Fruit fly (Drosophila melanogaster) whole organism, embryonic: ENCODE measurements around the gene Ttc19.

ENCODE experiments used
- Atf6 ChIP-seq: fragments of 200-800 bp; sonication (Bioruptor generic); IDR thresholded peaks from 2 replicates; pipeline ENCODE4 v1.3.6; 2022; ENCODE audit warnings: missing biosample characterization, missing genetic modification characterization
- Bgb ChIP-seq: fragments of 200-800 bp; sonication (Bioruptor generic); IDR thresholded peaks from 2 replicates; pipeline ENCODE4 v1.3.6; 2022; ENCODE audit warnings: missing biosample characterization, missing genetic modification characterization; ENCODE audit not compliant: partially characterized antibody
- CG10959 ChIP-seq: fragments of 200-800 bp; sonication (Bioruptor generic); IDR thresholded peaks from 2 replicates; pipeline ENCODE4 v1.3.6; 2022; ENCODE audit warnings: missing biosample characterization, missing genetic modification characterization
- CG11504 ChIP-seq: fragments of 200-800 bp; sonication (Bioruptor generic); optimal IDR thresholded peaks from 3 replicates; lab custom pipeline; 2019; ENCODE audit warnings: missing biosample characterization, mild to moderate bottlenecking, missing genetic modification characterization, moderate library complexity
- CG12659 ChIP-seq: fragments of 200-800 bp; sonication (Bioruptor generic); optimal IDR thresholded peaks from 3 replicates; lab custom pipeline; 2017; ENCODE audit warnings: mild to moderate bottlenecking, missing biosample characterization, missing genetic modification reagents, missing genetic modification characterization
- CG14014 ChIP-seq: fragments of 200-800 bp; sonication (Bioruptor generic); IDR thresholded peaks from 2 replicates; pipeline ENCODE4 v1.3.6; 2022; ENCODE audit warnings: missing biosample characterization, missing genetic modification characterization
- CG14050 ChIP-seq: fragments of 200-800 bp; sonication (Bioruptor generic); IDR thresholded peaks from 3 replicates; pipeline ENCODE4 v1.3.6; 2022; ENCODE audit warnings: missing biosample characterization, missing genetic modification characterization
- CG14860 ChIP-seq: fragments of 200-800 bp; sonication (Bioruptor generic); IDR thresholded peaks from 3 replicates; pipeline ENCODE4 v1.3.6; 2022; ENCODE audit warnings: missing biosample characterization, missing genetic modification characterization; ENCODE audit not compliant: partially characterized antibody
- CG1603 ChIP-seq: fragments of 200-800 bp; sonication (Bioruptor generic); optimal IDR thresholded peaks from 2 replicates; lab custom pipeline; 2019; ENCODE audit warnings: missing biosample characterization, mild to moderate bottlenecking, missing genetic modification characterization, moderate library complexity
- CG17385 ChIP-seq: fragments of 200-800 bp; sonication (Bioruptor generic); optimal IDR thresholded peaks from 3 replicates; lab custom pipeline; 2018; ENCODE audit warnings: missing biosample characterization, mild to moderate bottlenecking, missing genetic modification characterization
- CG1832 ChIP-seq: fragments of 200-800 bp; sonication (Bioruptor generic); optimal IDR thresholded peaks from 2 replicates; lab custom pipeline; 2017; ENCODE audit warnings: missing biosample characterization, mild to moderate bottlenecking, missing genetic modification characterization, inconsistent platforms
- CG30403 ChIP-seq: fragments of 200-800 bp; sonication (Bioruptor generic); optimal IDR thresholded peaks from 3 replicates; lab custom pipeline; 2016; ENCODE audit warnings: missing biosample characterization, missing genetic modification characterization
- CG32767 ChIP-seq: fragments of 200-800 bp; sonication (Bioruptor generic); IDR thresholded peaks from 2 replicates; pipeline ENCODE4 v1.3.6; 2022; ENCODE audit warnings: missing biosample characterization, missing genetic modification characterization
- CG7963 ChIP-seq: fragments of 200-800 bp; sonication (Bioruptor generic); IDR thresholded peaks from 3 replicates; pipeline ENCODE4 v1.3.6; 2022; ENCODE audit warnings: missing biosample characterization, missing genetic modification characterization; ENCODE audit not compliant: partially characterized antibody
- CG8944 ChIP-seq: fragments of 200-800 bp; sonication (Bioruptor generic); optimal IDR thresholded peaks from 3 replicates; lab custom pipeline; 2016; ENCODE audit warnings: missing biosample characterization, missing genetic modification characterization
- CTCF ChIP-seq: fragments of 200-800 bp; sonication (Bioruptor generic); optimal IDR thresholded peaks from 2 replicates; lab custom pipeline; 2017; ENCODE audit warnings: missing biosample characterization, mild to moderate bottlenecking, missing genetic modification characterization, moderate library complexity
- Dad ChIP-seq: fragments of 200-800 bp; sonication (Bioruptor generic); optimal IDR thresholded peaks from 3 replicates; lab custom pipeline; 2016; ENCODE audit warnings: missing biosample characterization, missing genetic modification characterization
- Deaf1 ChIP-seq: fragments of 200-800 bp; optimal IDR thresholded peaks from 3 replicates; lab custom pipeline; 2019; ENCODE audit warnings: missing biosample characterization, mild to moderate bottlenecking, missing genetic modification characterization, moderate library complexity
- Dp ChIP-seq: fragments of 200-800 bp; sonication (Bioruptor generic); optimal IDR thresholded peaks from 2 replicates; lab custom pipeline; 2018; ENCODE audit warnings: missing biosample characterization, mild to moderate bottlenecking, missing genetic modification characterization, moderate library complexity
- Fer1 ChIP-seq: fragments of 200-800 bp; sonication (Bioruptor generic); optimal IDR thresholded peaks from 2 replicates; lab custom pipeline; 2017; ENCODE audit warnings: missing biosample characterization, mild to moderate bottlenecking, missing genetic modification characterization
- HmgZ ChIP-seq: fragments of 200-800 bp; sonication (Bioruptor generic); optimal IDR thresholded peaks from 2 replicates; lab custom pipeline; 2018; ENCODE audit warnings: missing biosample characterization, mild to moderate bottlenecking, missing genetic modification characterization
- Hr39 ChIP-seq: fragments of >200 bp; optimal IDR thresholded peaks from 2 replicates; lab custom pipeline; 2017
- Jarid2 ChIP-seq: fragments of 200-800 bp; sonication (Bioruptor generic); optimal IDR thresholded peaks from 3 replicates; lab custom pipeline; 2017; ENCODE audit warnings: mild to moderate bottlenecking, missing biosample characterization, missing genetic modification reagents, missing genetic modification characterization
- MBD-R2 ChIP-seq: fragments of 200-800 bp; sonication (Bioruptor generic); IDR thresholded peaks from 2 replicates; pipeline ENCODE4 v1.3.6; 2022; ENCODE audit warnings: missing biosample characterization, missing genetic modification characterization
- Oaz ChIP-seq: fragments of 200-800 bp; sonication (Bioruptor generic); IDR thresholded peaks from 2 replicates; pipeline ENCODE4 v1.3.6; 2022; ENCODE audit warnings: missing biosample characterization, missing genetic modification characterization
- PHDP ChIP-seq: fragments of 200-800 bp; sonication (Bioruptor generic); optimal IDR thresholded peaks from 3 replicates; lab custom pipeline; 2018; ENCODE audit warnings: missing biosample characterization, mild to moderate bottlenecking, missing genetic modification characterization, moderate library complexity
- Poxn ChIP-seq: fragments of 200-800 bp; sonication (Bioruptor generic); IDR thresholded peaks from 2 replicates; pipeline ENCODE4 v1.3.6; 2022; ENCODE audit warnings: missing biosample characterization, missing genetic modification characterization
- Rx ChIP-seq: fragments of 200-800 bp; sonication (Bioruptor generic); IDR thresholded peaks from 2 replicates; pipeline ENCODE4 v1.3.6; 2022; ENCODE audit warnings: missing biosample characterization, missing genetic modification characterization
- Scr ChIP-seq: fragments of 200-800 bp; sonication (Bioruptor generic); IDR thresholded peaks from 2 replicates; pipeline ENCODE4 v1.3.6; 2022; ENCODE audit warnings: missing biosample characterization, missing genetic modification characterization; ENCODE audit not compliant: partially characterized antibody
- Side ChIP-seq: fragments of 200-800 bp; sonication (Bioruptor generic); optimal IDR thresholded peaks from 2 replicates; lab custom pipeline; 2016; ENCODE audit warnings: missing biosample characterization, missing genetic modification characterization
- Six4 ChIP-seq: fragments of 200-800 bp; sonication (Bioruptor generic); optimal IDR thresholded peaks from 2 replicates; lab custom pipeline; 2016; ENCODE audit warnings: missing biosample characterization, missing genetic modification characterization
- Sox100B ChIP-seq: fragments of 200-800 bp; sonication (Bioruptor generic); optimal IDR thresholded peaks from 3 replicates; lab custom pipeline; 2018; ENCODE audit warnings: missing biosample characterization, mild to moderate bottlenecking, missing genetic modification characterization
- Ssrp ChIP-seq: fragments of 200-800 bp; sonication (Bioruptor generic); optimal IDR thresholded peaks from 2 replicates; lab custom pipeline; 2018; ENCODE audit warnings: missing biosample characterization, mild to moderate bottlenecking, missing genetic modification characterization, moderate library complexity
- Taf1 ChIP-seq: fragments of 200-800 bp; sonication (Bioruptor generic); IDR thresholded peaks from 2 replicates; pipeline ENCODE4 v1.3.6; 2022; ENCODE audit warnings: missing biosample characterization, missing genetic modification characterization
- Usf ChIP-seq: fragments of 200-800 bp; sonication (Bioruptor generic); optimal IDR thresholded peaks from 2 replicates; lab custom pipeline; 2017; ENCODE audit warnings: missing genotype, missing biosample characterization, missing genetic modification characterization
- ara ChIP-seq: fragments of 200-800 bp; sonication (Bioruptor generic); IDR thresholded peaks from 2 replicates; pipeline ENCODE4 v1.3.6; 2022; ENCODE audit warnings: missing biosample characterization, missing genetic modification characterization
- bigmax ChIP-seq: fragments of 200-800 bp; sonication (Bioruptor generic); optimal IDR thresholded peaks from 2 replicates; lab custom pipeline; 2018; ENCODE audit warnings: missing biosample characterization, mild to moderate bottlenecking, missing genetic modification characterization
- danr ChIP-seq: fragments of 200-800 bp; sonication (Bioruptor generic); IDR thresholded peaks from 2 replicates; pipeline ENCODE4 v1.3.6; 2022; ENCODE audit warnings: missing biosample characterization, missing genetic modification characterization
- fd3F ChIP-seq: fragments of 200-800 bp; sonication (Bioruptor generic); optimal IDR thresholded peaks from 2 replicates; lab custom pipeline; 2018; ENCODE audit warnings: missing biosample characterization, mild to moderate bottlenecking, missing genetic modification characterization, moderate library complexity
- hb ChIP-seq: fragments of 200-800 bp; sonication (Bioruptor generic); IDR thresholded peaks from 3 replicates; pipeline ENCODE4 v1.3.6; 2022; ENCODE audit warnings: missing biosample characterization, missing genetic modification characterization; ENCODE audit not compliant: partially characterized antibody
- insv ChIP-seq, 2 experiments: fragments of 200-800 bp; sonication (Bioruptor generic); optimal IDR thresholded peaks; 3 replicates each; lab custom pipeline; 2016 to 2018; ENCODE audit warnings: missing biosample characterization in 2 of 2, missing genetic modification characterization in 2 of 2
- inv ChIP-seq: fragments of 200-800 bp; sonication (Bioruptor generic); IDR thresholded peaks from 2 replicates; pipeline ENCODE4 v1.3.6; 2022; ENCODE audit warnings: missing biosample characterization, missing genetic modification characterization; ENCODE audit not compliant: partially characterized antibody
- kay ChIP-seq: fragments of 200-800 bp; sonication (Bioruptor generic); optimal IDR thresholded peaks from 2 replicates; lab custom pipeline; 2016; ENCODE audit warnings: missing biosample characterization, missing genetic modification characterization
- knrl ChIP-seq: fragments of 200-800 bp; sonication (Bioruptor generic); IDR thresholded peaks from 3 replicates; pipeline ENCODE4 v1.3.6; 2022; ENCODE audit warnings: missing biosample characterization, missing genetic modification characterization; ENCODE audit not compliant: partially characterized antibody
- p53 ChIP-seq: fragments of 200-800 bp; sonication (Bioruptor generic); optimal IDR thresholded peaks from 2 replicates; lab custom pipeline; 2016; ENCODE audit warnings: missing biosample characterization, missing genetic modification characterization
- pho ChIP-seq: fragments of 200-800 bp; sonication (Bioruptor generic); optimal IDR thresholded peaks from 2 replicates; lab custom pipeline; 2016; ENCODE audit warnings: missing biosample characterization, missing genetic modification characterization
- slp2 ChIP-seq: fragments of 200-800 bp; sonication (Bioruptor generic); optimal IDR thresholded peaks from 2 replicates; lab custom pipeline; 2016; ENCODE audit warnings: missing biosample characterization, missing genetic modification characterization
- sna ChIP-seq: fragments of 200-800 bp; sonication (Bioruptor generic); IDR thresholded peaks from 2 replicates; pipeline ENCODE4 v1.3.6; 2022; ENCODE audit warnings: missing biosample characterization, missing genetic modification characterization; ENCODE audit not compliant: partially characterized antibody
- unc-4 ChIP-seq: fragments of 200-800 bp; sonication (Bioruptor generic); IDR thresholded peaks from 2 replicates; pipeline ENCODE4 v1.3.6; 2022; ENCODE audit warnings: missing biosample characterization, missing genetic modification characterization; ENCODE audit not compliant: partially characterized antibody
- z ChIP-seq: fragments of 200-800 bp; sonication (Bioruptor generic); IDR thresholded peaks from 3 replicates; pipeline ENCODE4 v1.3.6; 2022; ENCODE audit warnings: missing biosample characterization, missing genetic modification characterization
- zen ChIP-seq: fragments of 200-800 bp; sonication (Bioruptor generic); optimal IDR thresholded peaks from 3 replicates; lab custom pipeline; 2018; ENCODE audit warnings: missing biosample characterization, mild to moderate bottlenecking, missing genetic modification characterization, moderate library complexity
- zfh2 ChIP-seq: fragments of 200-800 bp; sonication (Bioruptor generic); optimal IDR thresholded peaks from 2 replicates; lab custom pipeline; 2016; ENCODE audit warnings: missing biosample characterization, missing genetic modification characterization

Ttc19 gene

DNA sequence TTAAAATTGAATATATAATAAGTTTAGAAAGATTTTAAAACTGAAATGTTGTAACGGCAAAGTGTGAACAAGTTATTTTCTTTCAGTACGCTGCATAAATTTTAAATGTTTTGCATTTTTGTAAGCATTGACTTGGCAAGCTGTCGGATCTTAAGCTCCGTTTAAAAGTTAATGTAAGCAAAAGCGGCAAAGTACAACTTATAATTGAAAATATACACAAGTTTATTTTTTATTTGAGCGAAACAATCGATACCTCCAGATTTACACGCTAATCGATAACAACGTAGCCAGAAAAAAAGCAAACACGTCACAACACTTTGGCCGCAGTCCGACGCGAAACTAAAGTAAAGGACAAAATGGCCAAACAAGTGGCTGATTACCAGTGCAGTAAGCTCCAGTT, 3.4 kb downstream of the Ttc19 start, which contains the start of gene Catsup (continued):
- TF ChIP-seq Bgb (GFP tag; lab: Robert Waterston, UW), result peak; percentile 70
- no peak for TF ChIP-seq CG32767 (GFP tag; lab: Robert Waterston, UW)
- TF ChIP-seq Ssrp (tag; lab: Kevin White, UChicago), result no peak
- TF ChIP-seq Usf, result no peak
- TF ChIP-seq zen (tag; lab: Kevin White, UChicago), result no peak
- TF ChIP-seq slp2 (GFP tag; lab: Kevin White, UChicago), result no peak
- no peak for TF ChIP-seq Rx (GFP tag; lab: Robert Waterston, UW)
- TF ChIP-seq Deaf1, result no peak
- TF ChIP-seq pho, result no peak
- TF ChIP-seq CG8944 (GFP tag; lab: Kevin White, UChicago), result no peak
- no peak for TF ChIP-seq Jarid2 (GFP tag; lab: Kevin White, UChicago)
- peak; percentile 12 for TF ChIP-seq HmgZ
- no peak for TF ChIP-seq Hr39 (lab: Kevin White, UChicago)
- no peak for TF ChIP-seq Sox100B (GFP tag; lab: Kevin White, UChicago)
- TF ChIP-seq CTCF (GFP tag; lab: Kevin White, UChicago), result no peak
- TF ChIP-seq knrl (GFP tag; lab: Robert Waterston, UW), result peak; percentile 75
- no peak for TF ChIP-seq Atf6 (GFP tag; lab: Robert Waterston, UW)
- TF ChIP-seq Scr (GFP tag; lab: Robert Waterston, UW), result peak; percentile 81
- peak; percentile 78 for TF ChIP-seq sna (GFP tag; lab: Robert Waterston, UW)
- TF ChIP-seq CG12659, result peak; percentile 16
- no peak for TF ChIP-seq Poxn
- no peak for TF ChIP-seq z (GFP tag; lab: Robert Waterston, UW)
- peak; percentile 47; the same call in 2 of the 3 replicates for TF ChIP-seq CG14860
- TF ChIP-seq Taf1 (GFP tag; lab: Robert Waterston, UW), result no peak
- TF ChIP-seq Fer1 (GFP tag; lab: Kevin White, UChicago), result no peak
- peak; percentile 70 for TF ChIP-seq unc-4 (GFP tag; lab: Robert Waterston, UW)
- TF ChIP-seq Side (GFP tag; lab: Kevin White, UChicago), result no peak
- TF ChIP-seq CG14050 (GFP tag; lab: Robert Waterston, UW), result no peak
- no peak for TF ChIP-seq kay (GFP tag; lab: Kevin White, UChicago)
- TF ChIP-seq CG7963, result peak; percentile 62; the same call in 2 of the 3 replicates
- TF ChIP-seq zfh2 (GFP tag; lab: Kevin White, UChicago), result no peak
- TF ChIP-seq insv (GFP tag; optimal IDR thresholded peaks at IDR 0.05; lab: Kevin White, UChicago), result no peak
- peak; percentile 58; the same call in 1 of the 3 replicates for TF ChIP-seq hb (GFP tag; lab: Robert Waterston, UW)
- TF ChIP-seq ara (GFP tag; lab: Robert Waterston, UW), result no peak
- TF ChIP-seq MBD-R2 (GFP tag; lab: Robert Waterston, UW), result peak; percentile 71
- TF ChIP-seq fd3F (GFP tag; lab: Kevin White, UChicago), result no peak
- peak; percentile 6 for TF ChIP-seq CG1603 (tag; lab: Kevin White, UChicago)
- TF ChIP-seq PHDP (tag; lab: Kevin White, UChicago), result no peak
- no peak for TF ChIP-seq Six4
- no peak for TF ChIP-seq Oaz (GFP tag; lab: Robert Waterston, UW)
- TF ChIP-seq CG1832 (GFP tag; lab: Kevin White, UChicago), result no peak
- no peak for TF ChIP-seq Dad (GFP tag; lab: Kevin White, UChicago)
- peak; percentile 21 for TF ChIP-seq Dp
- no peak for TF ChIP-seq CG11504 (tag; lab: Kevin White, UChicago)
- TF ChIP-seq CG30403 (GFP tag; lab: Kevin White, UChicago), result no peak
- no peak for TF ChIP-seq bigmax (GFP tag; lab: Kevin White, UChicago)
- TF ChIP-seq p53 (GFP tag; lab: Kevin White, UChicago), result no peak
- no peak for TF ChIP-seq CG17385 (GFP tag; lab: Kevin White, UChicago)
- TF ChIP-seq CG10959 (GFP tag; lab: Robert Waterston, UW), result no peak
- no peak for TF ChIP-seq danr
- peak; percentile 61 for TF ChIP-seq inv (GFP tag; lab: Robert Waterston, UW)
- TF ChIP-seq CG14014 (GFP tag; lab: Robert Waterston, UW), result no peak
